Fruit fly (Drosophila melanogaster): ENCODE results near the gene Acat1.
A peak's percentile ranks its signal among the peaks of the same experiment; 100 is the strongest.

Gene Acat1

dm6 chrX:7920081-7920688 lies 31.6 kb upstream of the Acat1 start, which contains the start of the genes hdm and Ykt6 (continued):
- TF ChIP-seq spab (GFP tag; optimal IDR thresholded peaks at IDR 0.05) (no peak), CG8119 (GFP tag; IDR thresholded peaks at IDR 0.05) (no peak), CG6792 (GFP tag; optimal IDR thresholded peaks at IDR 0.05) (peak; percentile 63), Sox14 (GFP tag; optimal IDR thresholded peaks at IDR 0.05) (peak; percentile 73), net (GFP tag; optimal IDR thresholded peaks at IDR 0.05) (peak; percentile 55), fd59A (GFP tag; optimal IDR thresholded peaks at IDR 0.05) (peak; percentile 28), Hr4 (GFP tag; optimal IDR thresholded peaks at IDR 0.05) (no peak), Hr39 (GFP tag; optimal IDR thresholded peaks at IDR 0.05) (no peak), CG1621 (tag; optimal IDR thresholded peaks at IDR 0.05) (peak; percentile 57)

dm6 chrX:7911983-7912630 lies 23.5 kb upstream of the Acat1 start, which contains the start of gene snz:
Gene snz (plus strand): TSS chrX:7912089.
- no peak for TF ChIP-seq Ets96B (tag; optimal IDR thresholded peaks at IDR 0.05)
- TF ChIP-seq CG9139 (GFP tag; optimal IDR thresholded peaks at IDR 0.05) = peak; percentile 20
- peak; percentile 0 for TF ChIP-seq vri (GFP tag; optimal IDR thresholded peaks at IDR 0.05)
- no peak for TF ChIP-seq fd85E (GFP tag; optimal IDR thresholded peaks at IDR 0.05)
- no peak for TF ChIP-seq CG3919 (GFP tag; optimal IDR thresholded peaks at IDR 0.05)
- no peak for TF ChIP-seq CG6854 (GFP tag; optimal IDR thresholded peaks at IDR 0.05)
- no peak for TF ChIP-seq CG8319 (GFP tag; optimal IDR thresholded peaks at IDR 0.05)
- TF ChIP-seq CG8119 (GFP tag; IDR thresholded peaks at IDR 0.05) = no peak
- TF ChIP-seq Blimp-1 (GFP tag; optimal IDR thresholded peaks at IDR 0.05) = no peak
- peak in 1 of 2 experiments; percentile 17 for TF ChIP-seq ss (GFP tag; optimal IDR thresholded peaks at IDR 0.05)
- no peak for TF ChIP-seq pdm3 (GFP tag; optimal IDR thresholded peaks at IDR 0.05)
- no peak for TF ChIP-seq lz (GFP tag; optimal IDR thresholded peaks at IDR 0.05)
- peak; percentile 30 for TF ChIP-seq Eip78C (GFP tag)
- TF ChIP-seq Ets21C (GFP tag; optimal IDR thresholded peaks at IDR 0.05) = no peak
- TF ChIP-seq achi (GFP tag; optimal IDR thresholded peaks at IDR 0.05) = peak; percentile 28
- TF ChIP-seq Sox14 (GFP tag; optimal IDR thresholded peaks at IDR 0.05) = no peak
- TF ChIP-seq spab (GFP tag; optimal IDR thresholded peaks at IDR 0.05) = no peak
- TF ChIP-seq svp (GFP tag) = peak; percentile 61
- TF ChIP-seq Eip75B (GFP tag; optimal IDR thresholded peaks at IDR 0.05) = no peak
- peak; percentile 10 for TF ChIP-seq esn (GFP tag; optimal IDR thresholded peaks at IDR 0.05)

- TF ChIP-seq Eip78C (GFP tag) (peak; percentile 23), dsx (GFP tag; optimal IDR thresholded peaks at IDR 0.05; ENCODE audit: poor library complexity, severe bottlenecking) (no peak)
Measured at dm6 chrX:7909482-7909881, 20.9 kb upstream of the Acat1 start.

dm6 chrX:7909069-7909389 lies 20.4 kb upstream of the Acat1 start:
- TF ChIP-seq Hr4 (GFP tag; optimal IDR thresholded peaks at IDR 0.05) (no peak), vri (GFP tag; optimal IDR thresholded peaks at IDR 0.05) (peak; percentile 88)

- peak; percentile 79 for TF ChIP-seq Lpt (GFP tag; optimal IDR thresholded peaks at IDR 0.05)
- peak; percentile 75 for TF ChIP-seq CG11294 (GFP tag; IDR thresholded peaks at IDR 0.05)
- peak; percentile 54 for TF ChIP-seq CG16779 (tag; optimal IDR thresholded peaks at IDR 0.05)
- no peak for TF ChIP-seq Smox (GFP tag; optimal IDR thresholded peaks at IDR 0.05)
- peak; percentile 70 for TF ChIP-seq Ets21C (GFP tag; optimal IDR thresholded peaks at IDR 0.05)
- peak; percentile 44 for TF ChIP-seq Blimp-1 (GFP tag; optimal IDR thresholded peaks at IDR 0.05)
- peak; percentile 76 for TF ChIP-seq CG10631 (GFP tag; optimal IDR thresholded peaks at IDR 0.05)
- TF ChIP-seq CG6792 (GFP tag; optimal IDR thresholded peaks at IDR 0.05) = peak; percentile 70
- peak; percentile 66 for TF ChIP-seq CG8632 (GFP tag; optimal IDR thresholded peaks at IDR 0.05)
- TF ChIP-seq salr (GFP tag; optimal IDR thresholded peaks at IDR 0.05) = peak; percentile 57 to 64
- TF ChIP-seq CG6276 (GFP tag; optimal IDR thresholded peaks at IDR 0.05) = peak; percentile 81
- peak; percentile 96 for TF ChIP-seq Eip78C (GFP tag)
- TF ChIP-seq achi (GFP tag; optimal IDR thresholded peaks at IDR 0.05) = peak; percentile 75
- TF ChIP-seq ss (GFP tag; optimal IDR thresholded peaks at IDR 0.05) = peak; percentile 60 to 83
- peak; percentile 81 for TF ChIP-seq Gug (GFP tag; IDR thresholded peaks at IDR 0.05)
- TF ChIP-seq lz (GFP tag; optimal IDR thresholded peaks at IDR 0.05) = peak; percentile 82
- peak; percentile 76 for TF ChIP-seq CG11762 (GFP tag; optimal IDR thresholded peaks at IDR 0.05; ENCODE audit: insufficient read depth)
- peak; percentile 88 for TF ChIP-seq Met (GFP tag; optimal IDR thresholded peaks at IDR 0.05)
- TF ChIP-seq cyc (GFP tag; optimal IDR thresholded peaks at IDR 0.05) = peak; percentile 79
- TF ChIP-seq CG31627 (GFP tag; optimal IDR thresholded peaks at IDR 0.05) = peak; percentile 84
- TF ChIP-seq CG8319 (GFP tag; optimal IDR thresholded peaks at IDR 0.05) = peak; percentile 53
Measured at dm6 chrX:7908239-7909068, 19.9 kb upstream of the Acat1 start, which contains the start of the genes dpr14 and spidey. Gene dpr14 (minus strand): TSS chrX:7908286. Gene spidey (plus strand): TSS chrX:7908931.

All from whole organism, prepupa.